Worm (Caenorhabditis elegans): ENCODE results near the gene nhr-15.

- TF ChIP-seq unc-62 (GFP tag; optimal IDR thresholded peaks at IDR 0.05 in 1 of 2) (peak in 1 of 2 experiments; percentile 22), unc-62 (tag; optimal IDR thresholded peaks at IDR 0.05) (no peak), tag-97 (GFP tag; IDR thresholded peaks at IDR 0.05) (no peak), unc-39 (tag; optimal IDR thresholded peaks at IDR 0.05) (no peak), lin-39 (tag; optimal IDR thresholded peaks at IDR 0.05) (no peak), ama-1 (optimal IDR thresholded peaks at IDR 0.05) (no peak), T20F7.1 (GFP tag; optimal IDR thresholded peaks at IDR 0.05) (no peak), dmd-8 (GFP tag; IDR thresholded peaks at IDR 0.05) (no peak), fkh-10 (GFP tag; optimal IDR thresholded peaks at IDR 0.05) (no peak), fos-1 (tag; optimal IDR thresholded peaks at IDR 0.05) (no peak), ceh-82 (tag; optimal IDR thresholded peaks at IDR 0.05) (no peak), sdz-12 (GFP tag; optimal IDR thresholded peaks at IDR 0.05) (no peak), nhr-237 (tag; optimal IDR thresholded peaks at IDR 0.05) (no peak)
Observed at ce11 chrV:373192-373591, 60.7 kb downstream of the nhr-15 start.

All from whole organism, L4 larva.